Worm (Caenorhabditis elegans): ENCODE measurements around the gene nhr-90.

DNA sequence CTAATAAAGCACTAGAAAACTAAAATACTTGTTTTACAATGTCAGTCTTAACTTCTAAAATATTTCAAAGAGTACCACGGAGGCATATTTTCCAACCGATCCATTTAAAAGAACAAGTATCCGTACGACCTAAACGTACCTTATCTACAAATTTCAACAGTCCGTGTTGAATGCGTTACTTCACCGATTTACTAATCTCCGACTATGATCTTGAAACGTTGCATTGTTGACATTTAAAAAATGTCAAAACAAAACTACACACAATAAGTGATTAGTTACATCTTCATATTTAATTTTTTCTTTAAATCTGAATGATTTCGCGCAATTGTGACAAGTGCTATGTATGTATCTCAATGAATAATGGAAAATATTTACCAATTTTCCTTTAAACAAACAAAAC is 12.5 kb upstream of the nhr-90 start:
- TF ChIP-seq nhr-76 (tag; optimal IDR thresholded peaks at IDR 0.05) = no peak
- TF ChIP-seq unc-39 (tag; optimal IDR thresholded peaks at IDR 0.05) = no peak
- no peak for TF ChIP-seq hlh-1 (tag; optimal IDR thresholded peaks at IDR 0.05)
- no peak for TF ChIP-seq elt-3 (tag; optimal IDR thresholded peaks at IDR 0.05)

Measured in whole organism, mixed stage, embryonic.